Worm (Caenorhabditis elegans) whole organism, dauer: ENCODE results near the gene ncs-3.

Experiments
- unc-62 ChIP-seq: sonication (generic microtip); optimal IDR thresholded peaks from 2 replicates; lab custom pipeline; 2017; ENCODE audit warnings: missing biosample characterization, missing genetic modification reagents, missing genetic modification characterization

The ncs-3 gene

DNA sequence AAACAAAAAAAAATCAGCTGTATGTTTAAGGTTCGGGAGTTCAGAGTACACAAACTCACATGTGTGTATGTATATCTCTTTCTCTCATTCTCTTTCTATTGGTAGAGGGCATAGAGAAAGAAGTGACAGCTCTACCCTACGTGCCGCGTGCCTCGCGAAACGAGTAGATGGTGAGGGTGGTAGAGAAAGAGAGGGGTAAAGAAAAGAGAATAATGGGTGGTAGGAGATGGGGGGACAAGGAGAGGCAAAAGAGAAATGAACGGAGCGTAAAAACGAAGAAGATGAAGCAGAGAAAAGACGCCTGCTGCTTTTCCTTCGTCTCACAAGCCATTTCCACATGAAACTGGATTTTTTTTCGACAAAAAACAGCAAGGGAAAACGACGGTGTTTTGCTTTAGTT is 39.3 kb downstream of the ncs-3 start:
- no peak for TF ChIP-seq unc-62 (GFP tag; lab: Kevin White, UChicago)

DNA sequence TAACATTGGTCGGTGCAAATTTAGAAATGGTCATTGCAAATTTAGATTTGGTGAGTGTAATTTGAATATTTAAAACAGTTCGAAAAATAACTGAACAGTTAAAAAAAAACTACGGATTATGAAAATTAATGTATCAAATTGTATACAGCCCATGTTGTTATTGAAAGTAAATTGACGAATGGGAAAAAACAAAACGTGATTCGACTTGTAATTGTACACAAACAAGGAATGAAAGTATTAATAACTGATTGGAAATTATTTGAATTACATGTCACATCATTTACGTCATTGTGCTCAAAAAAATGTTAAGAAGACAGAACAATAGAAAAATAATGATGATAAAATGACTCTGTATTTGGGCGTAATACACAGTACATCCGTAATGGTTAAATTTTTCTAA is 40.5 kb downstream of the ncs-3 start:
- no peak for TF ChIP-seq unc-62 (GFP tag; lab: Kevin White, UChicago)

DNA sequence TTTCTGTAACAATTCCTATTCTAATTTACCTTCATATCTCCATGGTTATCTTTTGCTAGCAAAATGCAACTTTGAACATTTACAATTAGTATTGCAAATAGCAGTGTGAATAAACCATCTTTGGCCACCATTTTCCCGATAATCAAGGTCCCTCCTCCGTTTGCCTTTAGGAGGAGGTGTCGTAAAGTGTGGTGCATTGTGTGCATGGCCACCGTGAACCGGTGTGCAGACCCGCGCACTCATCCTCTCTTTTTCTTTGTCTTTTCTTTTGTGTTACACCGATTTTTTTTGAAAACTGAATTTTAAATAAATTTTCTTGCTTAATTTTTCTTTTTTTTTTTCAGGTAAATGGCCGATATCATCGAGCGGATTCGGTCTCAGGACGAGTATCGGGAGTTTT is 42.9 kb downstream of the ncs-3 start, which contains the start of the genes pigx-1 and rme-6:
Gene pigx-1, minus strand, starts transcription at position 206 of the 400 bp plus-strand sequence.
Gene rme-6, plus strand, starts transcription at position 345 of the 400 bp plus-strand sequence.
- TF ChIP-seq unc-62 (GFP tag; lab: Kevin White, UChicago): no peak

DNA sequence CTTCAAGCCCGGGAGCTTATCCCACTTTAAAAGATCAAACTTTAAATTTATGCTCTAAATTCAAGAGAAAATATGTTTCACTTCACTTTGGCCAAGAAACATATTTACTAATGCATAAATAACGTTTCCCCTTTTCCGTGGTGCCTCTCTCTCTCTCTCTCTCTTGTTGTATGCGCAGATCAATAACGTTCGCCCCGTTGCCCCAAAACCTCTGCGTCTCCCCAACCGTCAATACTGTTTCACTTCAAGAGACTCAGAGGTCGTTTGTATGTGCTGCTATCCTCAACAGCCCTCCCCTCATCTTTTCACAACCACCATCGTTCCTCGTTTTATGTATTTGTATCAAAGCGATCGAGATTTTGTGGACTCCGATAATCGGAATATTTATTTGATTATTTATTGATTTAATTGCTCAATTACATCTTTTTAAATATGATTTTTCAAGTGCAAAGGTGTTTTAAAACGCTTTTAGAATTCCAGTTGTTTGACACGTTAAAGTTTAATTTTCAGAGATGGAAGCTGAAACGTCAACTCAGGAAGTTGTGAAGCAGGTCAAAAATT is 49.9 kb downstream of the ncs-3 start, which contains the start of gene ife-4:
Gene ife-4, plus strand, starts transcription at position 511 of the 561 bp plus-strand sequence.
- no peak for TF ChIP-seq unc-62 (GFP tag; lab: Kevin White, UChicago)
